Worm (Caenorhabditis elegans): ENCODE measurements around the gene sor-3.
A peak's percentile ranks its signal among the peaks of the same experiment; 100 is the strongest.

Gene sor-3

ce11 chrX:353134-353669, at the start of gene sor-3:
Gene sor-3 (plus strand): TSS chrX:353619.
- peak; percentile 81 for TF ChIP-seq nhr-21 (tag; optimal IDR thresholded peaks at IDR 0.05)
- peak; percentile 86 for TF ChIP-seq lin-13 (GFP tag; optimal IDR thresholded peaks at IDR 0.05)
- peak; percentile 91 for TF ChIP-seq nhr-129 (tag; optimal IDR thresholded peaks at IDR 0.05)
- TF ChIP-seq zag-1 (tag; optimal IDR thresholded peaks at IDR 0.05): peak; percentile 62
- peak; percentile 69 for TF ChIP-seq mab-5 (tag; optimal IDR thresholded peaks at IDR 0.05)
- no peak for TF ChIP-seq R02D3.7 (tag; optimal IDR thresholded peaks at IDR 0.05)
- no peak for TF ChIP-seq ztf-11 (tag; optimal IDR thresholded peaks at IDR 0.05)
- TF ChIP-seq ceh-82 (tag; optimal IDR thresholded peaks at IDR 0.05): no peak
- peak; percentile 10 for TF ChIP-seq blmp-1 (tag; optimal IDR thresholded peaks at IDR 0.05; ENCODE audit: insufficient read depth)
- TF ChIP-seq ztf-4 (tag; optimal IDR thresholded peaks at IDR 0.05): peak; percentile 79
- no peak for TF ChIP-seq nhr-23 (tag; optimal IDR thresholded peaks at IDR 0.05)
- no peak for TF ChIP-seq elt-1 (tag; optimal IDR thresholded peaks at IDR 0.05)
- peak; percentile 7 to 48 for TF ChIP-seq mdl-1 (tag; optimal IDR thresholded peaks at IDR 0.05)
- TF ChIP-seq C34F6.9 (tag; optimal IDR thresholded peaks at IDR 0.05): peak; percentile 82
- peak; percentile 85 for TF ChIP-seq fos-1 (tag; optimal IDR thresholded peaks at IDR 0.05)
- TF ChIP-seq unc-62 (GFP tag; optimal IDR thresholded peaks at IDR 0.05): no peak
- TF ChIP-seq ZK546.5 (tag; optimal IDR thresholded peaks at IDR 0.05): no peak
- TF ChIP-seq nhr-77 (tag; optimal IDR thresholded peaks at IDR 0.05): no peak
- peak; percentile 40 for TF ChIP-seq skn-1 (tag; optimal IDR thresholded peaks at IDR 0.05)
- TF ChIP-seq nhr-11 (tag; optimal IDR thresholded peaks at IDR 0.05): no peak
- TF ChIP-seq dmd-4 (tag; optimal IDR thresholded peaks at IDR 0.05): no peak
- TF ChIP-seq gmeb-1 (tag; optimal IDR thresholded peaks at IDR 0.05): peak; percentile 77
- peak; percentile 74 for TF ChIP-seq F13H6.1 (tag; optimal IDR thresholded peaks at IDR 0.05)
- TF ChIP-seq alr-1 (tag; optimal IDR thresholded peaks at IDR 0.05): peak; percentile 48
- TF ChIP-seq peb-1 (tag; optimal IDR thresholded peaks at IDR 0.05): no peak
- peak; percentile 67 for TF ChIP-seq nhr-25 (tag; optimal IDR thresholded peaks at IDR 0.05)
- peak; percentile 83 for TF ChIP-seq egl-27 (tag; optimal IDR thresholded peaks at IDR 0.05)
- no peak for TF ChIP-seq nhr-237 (tag; optimal IDR thresholded peaks at IDR 0.05)
- peak; percentile 66 for TF ChIP-seq sem-4 (tag; optimal IDR thresholded peaks at IDR 0.05)
- TF ChIP-seq elt-3 (tag; optimal IDR thresholded peaks at IDR 0.05): no peak
- no peak for TF ChIP-seq ama-1 (optimal IDR thresholded peaks at IDR 0.05)
- no peak for TF ChIP-seq nhr-10 (tag; optimal IDR thresholded peaks at IDR 0.05)
- TF ChIP-seq lin-11 (tag; optimal IDR thresholded peaks at IDR 0.05): peak; percentile 50
- no peak for TF ChIP-seq ceh-16 (tag; optimal IDR thresholded peaks at IDR 0.05)
- peak; percentile 83 for TF ChIP-seq sma-3 (GFP tag; optimal IDR thresholded peaks at IDR 0.05)
- no peak for TF ChIP-seq mbf-1 (tag; optimal IDR thresholded peaks at IDR 0.05)
- TF ChIP-seq sma-9 (GFP tag; optimal IDR thresholded peaks at IDR 0.05): peak; percentile 64
- no peak for TF ChIP-seq sma-9 (tag; optimal IDR thresholded peaks at IDR 0.05)
- TF ChIP-seq unc-39 (tag; optimal IDR thresholded peaks at IDR 0.05): no peak
- TF ChIP-seq nhr-12 (tag; optimal IDR thresholded peaks at IDR 0.05): peak; percentile 36
- TF ChIP-seq snpc-4 (tag; optimal IDR thresholded peaks at IDR 0.05): no peak
- TF ChIP-seq aly-2 (tag; optimal IDR thresholded peaks at IDR 0.05): no peak
- TF ChIP-seq unc-55 (GFP tag; optimal IDR thresholded peaks at IDR 0.05): peak; percentile 96
- TF ChIP-seq ztf-1 (GFP tag; conservative IDR thresholded peaks at IDR 0.05): no peak
- peak; percentile 65 to 87 for TF ChIP-seq lsy-2 (tag; optimal IDR thresholded peaks at IDR 0.05)
- TF ChIP-seq lin-39 (tag; optimal IDR thresholded peaks at IDR 0.05): no peak
- TF ChIP-seq crh-2 (tag; optimal IDR thresholded peaks at IDR 0.05): peak; percentile 89
- peak; percentile 45 for TF ChIP-seq Y55F3AM.14 (GFP tag; optimal IDR thresholded peaks at IDR 0.05)
- TF ChIP-seq nhr-6 (tag; optimal IDR thresholded peaks at IDR 0.05): peak; percentile 41
